Worm (Caenorhabditis elegans): ENCODE results near the gene ttbk-4.

ttbk-4 gene

DNA sequence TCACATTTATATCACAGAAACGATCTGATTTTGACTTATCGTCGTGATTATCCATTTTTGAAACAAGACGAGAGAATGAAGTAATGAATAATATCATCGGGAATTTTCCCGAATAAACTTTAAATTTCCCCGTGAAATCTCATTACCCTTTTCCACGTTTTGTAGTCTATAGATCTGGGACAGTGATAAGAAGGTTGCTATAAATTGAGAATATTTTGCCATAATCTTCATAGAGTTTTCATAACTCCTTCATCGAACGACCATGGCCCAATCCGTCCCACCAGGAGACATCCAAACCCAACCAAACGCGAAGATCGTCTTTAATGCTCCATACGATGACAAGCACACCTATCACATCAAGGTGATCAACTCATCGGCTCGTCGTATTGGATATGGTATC is 20.2 kb upstream of the ttbk-4 start, which contains the start of the genes C04G2.5 and msp-36 (continued):
- TF ChIP-seq odd-2 (tag; optimal IDR thresholded peaks at IDR 0.05), result no peak

- no peak for TF ChIP-seq hlh-13 (GFP tag; optimal IDR thresholded peaks at IDR 0.05)
- no peak for TF ChIP-seq ceh-19 (GFP tag; optimal IDR thresholded peaks at IDR 0.05)
- TF ChIP-seq ref-2 (tag; optimal IDR thresholded peaks at IDR 0.05), result no peak
- no peak for TF ChIP-seq K09A11.1 (tag; optimal IDR thresholded peaks at IDR 0.05; ENCODE audit: insufficient read depth)
- TF ChIP-seq C08G9.2 (tag; optimal IDR thresholded peaks at IDR 0.05), result no peak
- no peak for TF ChIP-seq sox-4 (tag; optimal IDR thresholded peaks at IDR 0.05)
These were observed 15.4 kb upstream of the ttbk-4 start, which contains the start of gene ttbk-5 for ce11 chrIV:10090358-10090757. Gene ttbk-5 (plus strand): TSS chrIV:10090658.

DNA sequence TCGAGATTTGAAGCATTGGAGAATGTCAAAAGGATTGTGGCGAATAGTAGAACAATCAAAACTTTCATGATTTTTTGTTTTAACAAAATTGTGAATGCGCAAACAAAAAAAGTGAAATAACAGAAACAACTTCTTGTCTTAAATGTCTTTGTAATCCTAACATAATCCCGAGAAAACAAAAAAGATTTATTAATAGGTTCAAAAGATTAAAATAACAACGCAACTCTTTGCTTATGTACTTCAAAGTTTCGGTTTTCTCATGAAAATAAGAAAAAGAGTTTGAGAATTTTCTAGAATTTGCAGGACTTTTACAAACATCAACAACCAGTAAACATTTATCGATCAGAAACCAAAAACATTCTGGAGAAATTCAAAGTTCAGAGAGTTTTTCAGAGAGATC is 14.8 kb upstream of the ttbk-4 start, which contains the start of gene ttr-39:
TSS of gene ttr-39 (minus strand) at position 101 of the 400 bp plus-strand sequence.
- TF ChIP-seq pag-3 (tag; optimal IDR thresholded peaks at IDR 0.05; ENCODE audit: borderline replicate concordance), result no peak
- no peak for TF ChIP-seq ceh-30 (tag; optimal IDR thresholded peaks at IDR 0.05)
- no peak for TF ChIP-seq odd-2 (tag; optimal IDR thresholded peaks at IDR 0.05)
- no peak for TF ChIP-seq ahr-1 (tag; optimal IDR thresholded peaks at IDR 0.05)
- TF ChIP-seq nhr-232 (tag; optimal IDR thresholded peaks at IDR 0.05), result no peak
- TF ChIP-seq nhr-11 (tag; optimal IDR thresholded peaks at IDR 0.05), result no peak
- TF ChIP-seq unc-42 (tag; optimal IDR thresholded peaks at IDR 0.05), result no peak
- TF ChIP-seq ceh-34 (tag; optimal IDR thresholded peaks at IDR 0.05), result no peak
- no peak for TF ChIP-seq ttx-3 (tag; optimal IDR thresholded peaks at IDR 0.05)
- TF ChIP-seq lim-6 (tag; optimal IDR thresholded peaks at IDR 0.05), result no peak
- no peak for TF ChIP-seq Y22D7AL.16 (tag; optimal IDR thresholded peaks at IDR 0.05)
- no peak for TF ChIP-seq ceh-18 (tag; optimal IDR thresholded peaks at IDR 0.05)

- TF ChIP-seq hlh-6 (tag; optimal IDR thresholded peaks at IDR 0.05), result no peak
- no peak for TF ChIP-seq ceh-18 (tag; optimal IDR thresholded peaks at IDR 0.05)
- no peak for TF ChIP-seq ahr-1 (tag; optimal IDR thresholded peaks at IDR 0.05)
- no peak for TF ChIP-seq ztf-16 (tag; optimal IDR thresholded peaks at IDR 0.05)
- TF ChIP-seq hlh-8 (tag; optimal IDR thresholded peaks at IDR 0.05), result no peak
- no peak for TF ChIP-seq dve-1 (tag; optimal IDR thresholded peaks at IDR 0.05)
- peak; percentile 67 for TF ChIP-seq ceh-2 (tag; optimal IDR thresholded peaks at IDR 0.05)
- TF ChIP-seq ceh-14 (tag; optimal IDR thresholded peaks at IDR 0.05), result no peak
- no peak for TF ChIP-seq pros-1 (tag; optimal IDR thresholded peaks at IDR 0.05)
- TF ChIP-seq odd-2 (tag; optimal IDR thresholded peaks at IDR 0.05), result no peak
- no peak for TF ChIP-seq ceh-30 (tag; optimal IDR thresholded peaks at IDR 0.05)
- no peak for TF ChIP-seq gmeb-2 (tag; optimal IDR thresholded peaks at IDR 0.05)
- no peak for TF ChIP-seq pha-4 (tag; optimal IDR thresholded peaks at IDR 0.05)
- no peak for TF ChIP-seq unc-55 (GFP tag; optimal IDR thresholded peaks at IDR 0.05)
- TF ChIP-seq npax-4 (tag; optimal IDR thresholded peaks at IDR 0.05), result no peak
- peak; percentile 55 for TF ChIP-seq unc-42 (tag; optimal IDR thresholded peaks at IDR 0.05)
- no peak for TF ChIP-seq sdc-2 (tag; optimal IDR thresholded peaks at IDR 0.05)
- no peak for TF ChIP-seq Y22D7AL.16 (tag; optimal IDR thresholded peaks at IDR 0.05)
- peak; percentile 90 for TF ChIP-seq ceh-31 (tag; optimal IDR thresholded peaks at IDR 0.05)
- TF ChIP-seq ceh-24 (tag; optimal IDR thresholded peaks at IDR 0.05), result no peak
- TF ChIP-seq madf-2 (tag; optimal IDR thresholded peaks at IDR 0.05), result no peak
- TF ChIP-seq fax-1 (tag; optimal IDR thresholded peaks at IDR 0.05), result peak; percentile 64
- TF ChIP-seq C08G9.2 (tag; optimal IDR thresholded peaks at IDR 0.05), result peak; percentile 63
- peak; percentile 83 for TF ChIP-seq tbx-2 (tag; optimal IDR thresholded peaks at IDR 0.05)
- TF ChIP-seq ets-4 (tag; optimal IDR thresholded peaks at IDR 0.05), result peak; percentile 72
- no peak for TF ChIP-seq sox-4 (tag; optimal IDR thresholded peaks at IDR 0.05)
- no peak for TF ChIP-seq elt-2 (tag; optimal IDR thresholded peaks at IDR 0.05)
- no peak for TF ChIP-seq elt-4 (tag; optimal IDR thresholded peaks at IDR 0.05)
- no peak for TF ChIP-seq hlh-15 (tag; optimal IDR thresholded peaks at IDR 0.05)
- TF ChIP-seq hlh-30 (tag; optimal IDR thresholded peaks at IDR 0.05; ENCODE audit: insufficient read depth), result no peak
- no peak for TF ChIP-seq lin-11 (tag; optimal IDR thresholded peaks at IDR 0.05)
- TF ChIP-seq sox-2 (GFP tag; IDR thresholded peaks at IDR 0.05), result no peak
- peak; percentile 57 for TF ChIP-seq tbx-7 (tag; optimal IDR thresholded peaks at IDR 0.05)
- TF ChIP-seq hlh-13 (GFP tag; optimal IDR thresholded peaks at IDR 0.05), result no peak
- peak; percentile 33 for TF ChIP-seq lim-6 (tag; optimal IDR thresholded peaks at IDR 0.05)
- no peak for TF ChIP-seq dmd-4 (tag; optimal IDR thresholded peaks at IDR 0.05; ENCODE audit: borderline replicate concordance)
- TF ChIP-seq ref-2 (tag; optimal IDR thresholded peaks at IDR 0.05), result peak; percentile 48
These were observed 10.7 kb upstream of the ttbk-4 start, which contains the start of the genes col-2 and ndc-80 for ce11 chrIV:10085401-10086187. Gene col-2 (minus strand): TSS chrIV:10085451. Gene ndc-80 (plus strand): TSS chrIV:10086137.

Data from whole organism, late embryonic.